Fruit fly (Drosophila melanogaster) whole organism, adult: ENCODE measurements around the gene Lon.

Experiments used
- CG11617 ChIP-seq: fragments of 200-800 bp; sonication (Bioruptor generic); optimal IDR thresholded peaks from 2 replicates; lab custom pipeline; 2017; ENCODE audit warnings: mild to moderate bottlenecking, missing biosample characterization, missing genetic modification reagents, missing genetic modification characterization
- CG1620 ChIP-seq: fragments of 200-800 bp; sonication (Bioruptor generic); optimal IDR thresholded peaks from 2 replicates; lab custom pipeline; 2016; ENCODE audit warnings: missing biosample characterization, missing genetic modification characterization
- CG5204 ChIP-seq: fragments of 200-800 bp; sonication (Bioruptor generic); optimal IDR thresholded peaks from 2 replicates; lab custom pipeline; 2016; ENCODE audit warnings: missing biosample characterization, missing genetic modification characterization
- CG7045 ChIP-seq: fragments of 200-800 bp; sonication (Bioruptor generic); optimal IDR thresholded peaks from 2 replicates; lab custom pipeline; 2017; ENCODE audit warnings: missing biosample characterization, mild to moderate bottlenecking, missing genetic modification characterization
- CG7101 ChIP-seq: fragments of 200-800 bp; sonication (Bioruptor generic); optimal IDR thresholded peaks from 2 replicates; lab custom pipeline; 2018; ENCODE audit warnings: missing biosample characterization, mild to moderate bottlenecking, missing genetic modification characterization, moderate library complexity
- Hr96 ChIP-seq: fragments of 200-800 bp; sonication (Bioruptor generic); optimal IDR thresholded peaks from 2 replicates; lab custom pipeline; 2016; ENCODE audit warnings: missing biosample characterization, missing genetic modification characterization
- Mnt ChIP-seq: fragments of 200-800 bp; sonication (Bioruptor generic); optimal IDR thresholded peaks from 2 replicates; lab custom pipeline; 2016; ENCODE audit warnings: missing biosample characterization, mild to moderate bottlenecking, missing genetic modification characterization
- bab1 ChIP-seq: fragments of 200-800 bp; sonication (Bioruptor generic); optimal IDR thresholded peaks from 3 replicates; lab custom pipeline; 2019; ENCODE audit warnings: missing biosample characterization, mild to moderate bottlenecking, missing genetic modification characterization, moderate library complexity
- cic ChIP-seq: fragments of 200-800 bp; sonication (Bioruptor generic); optimal IDR thresholded peaks from 2 replicates; lab custom pipeline; 2017; ENCODE audit warnings: missing biosample characterization, mild to moderate bottlenecking, missing genetic modification characterization, moderate library complexity

- TF ChIP-seq CG7101 (no peak), Hr96 (GFP tag; lab: Kevin White, UChicago) (no peak), CG7045 (GFP tag; lab: Kevin White, UChicago) (no peak), cic (GFP tag; lab: Kevin White, UChicago) (no peak), CG1620 (GFP tag; lab: Kevin White, UChicago) (no peak), CG5204 (GFP tag; lab: Kevin White, UChicago) (no peak), bab1 (GFP tag; lab: Kevin White, UChicago) (no peak), CG11617 (GFP tag; lab: Kevin White, UChicago) (no peak), Mnt (GFP tag; lab: Kevin White, UChicago) (no peak)
Observed at dm6 chr3L:19566127-19566526, 45.9 kb downstream of the Lon start.
